Worm (Caenorhabditis elegans) whole organism, L1 larva: ENCODE results near the gene natc-2.

Experiments
- ceh-88 ChIP-seq: fragments of 200-800 bp; sonication (Bioruptor generic); IDR thresholded peaks from 2 replicates; pipeline ENCODE4 v1.3.6; 2022; ENCODE audit warnings: missing genetic modification characterization, missing compliant biosample characterization
- lin-39 ChIP-seq: fragments of 150-350 bp; optimal IDR thresholded peaks from 2 replicates; lab custom pipeline; 2014; ENCODE audit warnings: missing biosample characterization, missing genetic modification reagents, missing genetic modification characterization
- sup-37 ChIP-seq: fragments of 200-800 bp; sonication (Bioruptor generic); optimal IDR thresholded peaks from 2 replicates; lab custom pipeline; 2018; ENCODE audit warnings: mild to moderate bottlenecking, missing genetic modification characterization, missing compliant biosample characterization
- ztf-11 ChIP-seq, 2 experiments: sonication (generic microtip); optimal IDR thresholded peaks; 2 replicates each; lab custom pipeline; 2016 to 2017; ENCODE audit warnings: missing genetic modification characterization in 2 of 2, missing biosample characterization in 1 of 2, missing compliant biosample characterization in 1 of 2

- TF ChIP-seq ceh-88, result no peak
- no peak for TF ChIP-seq ztf-11 (tag; optimal IDR thresholded peaks at IDR 0.05; lab: Kevin White, UChicago)
- TF ChIP-seq sup-37 (GFP tag; lab: Kevin White, UChicago), result no peak
- no peak for TF ChIP-seq lin-39
Measured at ce11 chrV:5243036-5243435, 30.8 kb upstream of the natc-2 start, which contains the start of gene cest-35.1.
